Worm (Caenorhabditis elegans) whole organism, L3 larva: ENCODE results near the gene bcc-1.
A peak's percentile ranks its signal among the peaks of the same experiment; 100 is the strongest.

Experiments used
- R02D3.7 ChIP-seq: fragments of 150-350 bp; optimal IDR thresholded peaks from 2 replicates; lab custom pipeline; 2014; ENCODE audit warnings: missing biosample characterization, missing genetic modification characterization
- aly-2 ChIP-seq: fragments of 150-350 bp; optimal IDR thresholded peaks from 2 replicates; lab custom pipeline; 2014; ENCODE audit warnings: missing biosample characterization, missing genetic modification characterization
- ama-1 ChIP-seq: fragments of 150-350 bp; optimal IDR thresholded peaks from 2 replicates; lab custom pipeline; 2018
- ceh-16 ChIP-seq: sonication (generic microtip); optimal IDR thresholded peaks from 2 replicates; lab custom pipeline; 2017; ENCODE audit warnings: missing biosample characterization, missing genetic modification characterization
- ceh-82 ChIP-seq: fragments of 150-350 bp; optimal IDR thresholded peaks from 2 replicates; lab custom pipeline; 2014; ENCODE audit warnings: missing biosample characterization, missing genetic modification characterization
- ceh-9 ChIP-seq: sonication (generic microtip); optimal IDR thresholded peaks from 2 replicates; lab custom pipeline; 2018; ENCODE audit warnings: missing biosample characterization, missing genetic modification characterization
- daf-12 ChIP-seq: fragments of 150-350 bp; optimal IDR thresholded peaks from 2 replicates; lab custom pipeline; 2014; ENCODE audit warnings: missing biosample characterization, missing genetic modification reagents, missing genetic modification characterization
- egl-5 ChIP-seq: fragments of 150-350 bp; optimal IDR thresholded peaks from 2 replicates; lab custom pipeline; 2017; ENCODE audit warnings: missing biosample characterization, missing genetic modification reagents, missing genetic modification characterization, inconsistent platforms
- elt-1 ChIP-seq: fragments of 150-350 bp; optimal IDR thresholded peaks from 2 replicates; lab custom pipeline; 2014; ENCODE audit warnings: missing biosample characterization, missing genetic modification characterization
- eor-1 ChIP-seq, 2 experiments: fragments of 150-350 bp; optimal IDR thresholded peaks; 2 replicates each; lab custom pipeline; 2014 to 2018; ENCODE audit warnings: missing biosample characterization in 2 of 2, missing genetic modification characterization in 2 of 2
- fkh-10 ChIP-seq: sonication (generic microtip); optimal IDR thresholded peaks from 2 replicates; lab custom pipeline; 2017; ENCODE audit warnings: missing biosample characterization, missing genetic modification reagents, missing genetic modification characterization
- fkh-2 ChIP-seq: fragments of 150-350 bp; optimal IDR thresholded peaks from 2 replicates; lab custom pipeline; 2014; ENCODE audit warnings: missing biosample characterization, missing genetic modification reagents, missing genetic modification characterization
- fos-1 ChIP-seq: fragments of 150-350 bp; optimal IDR thresholded peaks from 2 replicates; lab custom pipeline; 2014; ENCODE audit warnings: missing biosample characterization, missing genetic modification characterization
- hmg-11 ChIP-seq: sonication (generic microtip); optimal IDR thresholded peaks from 2 replicates; lab custom pipeline; 2016; ENCODE audit warnings: missing genetic modification characterization, missing compliant biosample characterization
- lin-15B ChIP-seq: fragments of 150-350 bp; optimal IDR thresholded peaks from 2 replicates; lab custom pipeline; 2014; ENCODE audit warnings: missing biosample characterization, missing genetic modification characterization
- lin-39 ChIP-seq: fragments of 150-350 bp; optimal IDR thresholded peaks from 2 replicates; lab custom pipeline; 2018; ENCODE audit warnings: missing biosample characterization, missing genetic modification reagents, missing genetic modification characterization
- lsy-12 ChIP-seq: sonication (generic microtip); optimal IDR thresholded peaks from 2 replicates; lab custom pipeline; 2016; ENCODE audit warnings: mild to moderate bottlenecking, missing genetic modification characterization, missing compliant biosample characterization
- mdl-1 ChIP-seq: fragments of 150-350 bp; optimal IDR thresholded peaks from 2 replicates; lab custom pipeline; 2014; ENCODE audit warnings: missing biosample characterization, missing genetic modification characterization
- nfya-1 ChIP-seq: sonication (generic microtip); optimal IDR thresholded peaks from 2 replicates; lab custom pipeline; 2017; ENCODE audit warnings: missing genetic modification characterization, mild to moderate bottlenecking, missing compliant biosample characterization, antibody characterized with exemption, moderate library complexity; ENCODE audit not compliant: insufficient read depth
- nhr-11 ChIP-seq: fragments of 150-350 bp; optimal IDR thresholded peaks from 2 replicates; lab custom pipeline; 2014; ENCODE audit warnings: missing biosample characterization, missing genetic modification characterization
- nhr-12 ChIP-seq: fragments of 150-350 bp; optimal IDR thresholded peaks from 2 replicates; lab custom pipeline; 2014; ENCODE audit warnings: missing biosample characterization, missing genetic modification characterization
- nhr-237 ChIP-seq: fragments of 150-350 bp; optimal IDR thresholded peaks from 2 replicates; lab custom pipeline; 2014; ENCODE audit warnings: missing biosample characterization, missing genetic modification characterization
- nhr-25 ChIP-seq: sonication (generic microtip); optimal IDR thresholded peaks from 2 replicates; lab custom pipeline; 2017; ENCODE audit warnings: missing biosample characterization, missing genetic modification characterization
- nhr-43 ChIP-seq: sonication (generic microtip); optimal IDR thresholded peaks from 2 replicates; lab custom pipeline; 2016; ENCODE audit warnings: mild to moderate bottlenecking, missing genetic modification characterization, missing compliant biosample characterization; ENCODE audit not compliant: poor library complexity, severe bottlenecking
- pha-4 ChIP-seq: fragments of 150-350 bp; optimal IDR thresholded peaks from 2 replicates; lab custom pipeline; 2014; ENCODE audit warnings: missing biosample characterization, missing genetic modification reagents, missing genetic modification characterization
- pqm-1 ChIP-seq: fragments of 150-350 bp; optimal IDR thresholded peaks from 2 replicates; lab custom pipeline; 2017; ENCODE audit warnings: missing biosample characterization, missing genetic modification characterization, inconsistent platforms
- skn-1 ChIP-seq: fragments of 150-350 bp; optimal IDR thresholded peaks from 2 replicates; lab custom pipeline; 2014; ENCODE audit warnings: missing biosample characterization, missing genetic modification characterization
- unc-39 ChIP-seq: sonication (generic microtip); optimal IDR thresholded peaks from 4 replicates; lab custom pipeline; 2017; ENCODE audit warnings: missing biosample characterization, missing genetic modification characterization
- unc-62 ChIP-seq: fragments of 150-350 bp; sonication (generic microtip); optimal IDR thresholded peaks from 4 replicates; lab custom pipeline; 2014; ENCODE audit warnings: missing biosample characterization, missing genetic modification reagents, missing genetic modification characterization
- zag-1 ChIP-seq: fragments of 150-350 bp; optimal IDR thresholded peaks from 2 replicates; lab custom pipeline; 2014; ENCODE audit warnings: missing biosample characterization, missing genetic modification characterization
- ztf-11 ChIP-seq: fragments of 150-350 bp; optimal IDR thresholded peaks from 2 replicates; lab custom pipeline; 2014; ENCODE audit warnings: missing biosample characterization, missing genetic modification characterization

The bcc-1 gene

DNA sequence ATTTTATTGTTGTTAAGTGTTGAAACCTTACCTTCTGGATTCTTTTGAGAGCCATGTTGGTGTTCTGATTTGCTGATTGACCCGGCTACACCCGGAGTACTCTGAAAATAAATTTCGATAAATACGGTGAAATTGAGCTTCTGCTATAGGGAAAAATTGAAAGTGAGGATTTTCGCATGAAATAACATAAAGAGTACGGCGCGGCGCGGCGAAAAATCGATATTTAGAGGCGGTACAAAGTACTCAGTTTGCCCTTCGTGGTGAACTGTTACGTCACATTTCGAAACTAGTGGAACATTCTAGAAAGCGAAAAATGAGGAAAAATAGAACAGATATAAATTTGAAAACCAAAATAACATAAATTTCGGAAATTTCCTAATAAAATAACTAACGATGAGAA, 10.2 kb downstream of the bcc-1 start, which contains the start of gene let-70:
Gene let-70 (minus strand): TSS at position 101 of the 400 bp plus-strand sequence.
- TF ChIP-seq ceh-16 (tag; lab: Kevin White, UChicago) (no peak), pha-4 (tag; lab: Kevin White, UChicago) (no peak), fkh-2 (tag; lab: Kevin White, UChicago) (no peak), ceh-82 (tag; lab: Kevin White, UChicago) (no peak), pqm-1 (no peak), lin-39 (no peak), nfya-1 (tag; lab: Kevin White, UChicago) (no peak), aly-2 (tag; lab: Kevin White, UChicago) (no peak), eor-1 (tag; optimal IDR thresholded peaks at IDR 0.05; lab: Kevin White, UChicago) (no peak), lsy-12 (tag; lab: Kevin White, UChicago) (no peak)

DNA sequence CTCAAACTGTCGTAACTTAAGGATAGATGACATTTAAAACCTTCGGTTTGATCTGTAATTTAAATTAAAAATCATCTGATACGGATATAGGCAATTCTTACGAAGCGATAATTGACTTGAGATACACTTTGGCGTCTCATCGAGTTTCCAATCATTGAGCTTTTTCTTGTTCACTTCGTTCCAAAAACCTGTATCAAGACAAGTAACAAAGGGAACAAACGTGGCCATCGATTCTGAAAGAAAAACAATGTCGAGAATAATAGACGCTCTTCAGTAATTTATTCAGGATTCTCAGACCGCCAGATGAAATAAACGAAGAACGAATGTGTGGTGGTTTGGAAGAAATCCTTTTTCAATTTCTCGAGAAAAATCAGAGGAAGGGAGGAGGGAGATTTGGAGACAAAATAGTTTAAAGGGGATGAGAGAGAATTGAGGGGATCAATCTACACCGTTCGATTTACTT, 11.5 kb downstream of the bcc-1 start, which contains the start of gene atg-7:
Gene atg-7 (minus strand): TSS at position 233 of the 463 bp plus-strand sequence.
- no peak for TF ChIP-seq unc-62 (GFP tag; lab: Kevin White, UChicago)
- peak; percentile 13 for TF ChIP-seq pha-4 (tag; lab: Kevin White, UChicago)
- peak; percentile 94 for TF ChIP-seq ama-1 (lab: Kevin White, UChicago)
- TF ChIP-seq fkh-10 (GFP tag; lab: Kevin White, UChicago) = no peak
- TF ChIP-seq zag-1 (tag; lab: Kevin White, UChicago) = no peak
- TF ChIP-seq lsy-12 (tag; lab: Kevin White, UChicago) = peak; percentile 18
- TF ChIP-seq, all 47 proteins: peak for 3

ce11 chrIV:11078482-11078881, 13.9 kb downstream of the bcc-1 start, which contains the start of gene Y5F2A.4:
Y5F2A.4 (minus strand) TSS chrIV:11078582.
- no peak for TF ChIP-seq lin-15B (tag; lab: Kevin White, UChicago)
- no peak for TF ChIP-seq unc-39 (tag; lab: Kevin White, UChicago)
- TF ChIP-seq hmg-11 = no peak
- no peak for TF ChIP-seq nhr-25 (tag; lab: Kevin White, UChicago)
- no peak for TF ChIP-seq elt-1 (tag; lab: Kevin White, UChicago)
- TF ChIP-seq fos-1 (tag; lab: Kevin White, UChicago) = no peak
- TF ChIP-seq ceh-9 (tag; lab: Kevin White, UChicago) = no peak

DNA sequence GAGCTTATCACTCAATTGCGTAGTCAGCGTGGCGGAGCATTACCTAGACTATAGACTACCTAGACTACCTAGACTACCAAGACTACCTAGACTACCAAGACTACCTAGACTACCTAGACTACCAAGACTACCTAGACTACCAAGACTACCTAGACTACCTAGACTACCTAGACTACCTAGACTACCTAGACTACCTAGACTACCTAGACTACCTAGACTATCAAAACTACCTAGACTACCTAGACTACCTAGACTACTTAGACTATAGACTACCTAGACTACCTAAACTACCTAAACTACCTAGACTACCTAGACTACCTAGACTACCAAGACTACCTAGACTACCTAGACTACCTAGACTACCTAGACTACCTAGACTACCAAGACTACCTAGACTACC, 21.5 kb downstream of the bcc-1 start:
- TF ChIP-seq nhr-237 (tag; lab: Kevin White, UChicago) (peak; percentile 91), nhr-43 (peak; percentile 49)
- TF ChIP-seq, all 47 proteins: peak for 2; not testable (repeated sequence) for 45

ce11 chrIV:11068314-11068713, 24.0 kb downstream of the bcc-1 start:
- TF ChIP-seq mdl-1 (tag; lab: Kevin White, UChicago) (no peak), ceh-82 (tag; lab: Kevin White, UChicago) (no peak), fkh-10 (GFP tag; lab: Kevin White, UChicago) (no peak), zag-1 (tag; lab: Kevin White, UChicago) (no peak), ceh-16 (tag; lab: Kevin White, UChicago) (no peak), egl-5 (peak; percentile 40), nhr-11 (peak; percentile 68), aly-2 (tag; lab: Kevin White, UChicago) (no peak), R02D3.7 (tag; lab: Kevin White, UChicago) (no peak), nhr-12 (no peak), hmg-11 (no peak), skn-1 (tag; lab: Kevin White, UChicago) (no peak), pha-4 (tag; lab: Kevin White, UChicago) (no peak), ztf-11 (tag; lab: Kevin White, UChicago) (no peak), daf-12 (tag; lab: Kevin White, UChicago) (no peak), fkh-2 (tag; lab: Kevin White, UChicago) (no peak), unc-39 (tag; lab: Kevin White, UChicago) (no peak), unc-62 (GFP tag; lab: Kevin White, UChicago) (peak; percentile 83), nhr-25 (tag; lab: Kevin White, UChicago) (no peak), nfya-1 (tag; lab: Kevin White, UChicago) (peak; percentile 47), lsy-12 (tag; lab: Kevin White, UChicago) (no peak)
- TF ChIP-seq, all 47 proteins: peak for 4

DNA sequence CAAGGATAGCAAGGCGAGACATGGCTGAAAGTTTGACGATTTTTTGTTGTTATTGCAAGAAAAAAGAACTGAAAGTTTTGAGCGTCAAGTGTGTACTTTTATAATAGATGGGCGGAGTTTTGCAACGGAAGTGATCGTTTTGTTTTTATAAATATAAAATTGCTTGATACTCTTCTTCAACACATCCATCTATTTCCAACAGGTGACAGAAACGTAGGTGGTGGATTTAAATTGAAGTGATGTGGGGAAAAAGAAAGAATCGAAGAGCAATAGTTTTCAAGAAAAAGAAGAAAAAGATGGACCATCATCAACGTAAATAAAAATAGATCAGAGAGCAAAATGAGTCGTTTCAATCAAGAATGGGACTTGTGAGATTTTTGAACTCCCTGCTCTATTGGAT, 25.3 kb downstream of the bcc-1 start, which contains the start of gene ttr-17:
Gene ttr-17 (minus strand): TSS at position 24 of the 400 bp plus-strand sequence.
- TF ChIP-seq lsy-12 (tag; lab: Kevin White, UChicago) (no peak), nfya-1 (tag; lab: Kevin White, UChicago) (peak; percentile 4)
